Fruit fly (Drosophila melanogaster): ENCODE data around the gene B52.

The B52 gene

dm6 chr3R:13715012-13715673 is 54.0 kb downstream of the B52 start, which contains the start of gene kmr (continued):
- TF ChIP-seq CG14710 (tag; optimal IDR thresholded peaks at IDR 0.05) (no peak), Nf-YA (GFP tag; IDR thresholded peaks at IDR 0.05) (no peak), CG11695 (GFP tag; IDR thresholded peaks at IDR 0.05) (peak; percentile 33; the same call in 2 of the 3 replicates), stc (GFP tag; IDR thresholded peaks at IDR 0.05) (peak; percentile 60; the same call in 1 of the 2 replicates), CG30020 (tag; optimal IDR thresholded peaks at IDR 0.05) (no peak), CG4854 (GFP tag; optimal IDR thresholded peaks at IDR 0.05) (peak; percentile 36), NFAT (GFP tag; IDR thresholded peaks at IDR 0.05) (peak; percentile 8; the same call in 1 of the 2 replicates), CG32767 (GFP tag; IDR thresholded peaks at IDR 0.05) (no peak), CG31441 (GFP tag; IDR thresholded peaks at IDR 0.05) (peak; percentile 34; the same call in 1 of the 2 replicates), Sin3A (optimal IDR thresholded peaks at IDR 0.05) (no peak), Dp (GFP tag; optimal IDR thresholded peaks at IDR 0.05) (no peak), lbe (GFP tag; optimal IDR thresholded peaks at IDR 0.05) (no peak), pum (GFP tag; optimal IDR thresholded peaks at IDR 0.05) (no peak), CG17829 (tag; optimal IDR thresholded peaks at IDR 0.05) (peak; percentile 41), gsb-n (tag; optimal IDR thresholded peaks at IDR 0.05) (no peak), ttk (GFP tag; IDR thresholded peaks at IDR 0.05) (no peak), sob (GFP tag; IDR thresholded peaks at IDR 0.05) (peak; percentile 62; the same call in 1 of the 2 replicates), CG13287 (GFP tag; IDR thresholded peaks at IDR 0.05; ENCODE audit: partially characterized antibody) (peak; percentile 65; the same call in 1 of the 2 replicates), CG42726 (GFP tag; IDR thresholded peaks at IDR 0.05; ENCODE audit: partially characterized antibody) (peak; percentile 54; the same call in 1 of the 2 replicates), Scr (GFP tag; IDR thresholded peaks at IDR 0.05; ENCODE audit: partially characterized antibody) (peak; percentile 9; the same call in 1 of the 2 replicates), mld (GFP tag; IDR thresholded peaks at IDR 0.05; ENCODE audit: partially characterized antibody) (0 out of 3 replicates have a peak, but pooled peaks have one; percentile 24), CG18011 (GFP tag; optimal IDR thresholded peaks at IDR 0.05) (no peak), chinmo (GFP tag; IDR thresholded peaks at IDR 0.05; ENCODE audit: partially characterized antibody) (peak; percentile 98), CG12071 (GFP tag; optimal IDR thresholded peaks at IDR 0.05) (peak; percentile 64), Dbx (GFP tag; IDR thresholded peaks at IDR 0.05) (peak; percentile 75), ash1 (GFP tag; optimal IDR thresholded peaks at IDR 0.05) (no peak), CG9609 (GFP tag; optimal IDR thresholded peaks at IDR 0.05) (no peak), CG9817 (tag; optimal IDR thresholded peaks at IDR 0.05) (no peak), NfI (GFP tag; optimal IDR thresholded peaks at IDR 0.05) (peak; percentile 33), Meics (GFP tag; optimal IDR thresholded peaks at IDR 0.05) (peak; percentile 27), abd-A (tag; optimal IDR thresholded peaks at IDR 0.05) (peak; percentile 76), CG17385 (GFP tag; optimal IDR thresholded peaks at IDR 0.05) (peak; percentile 21), CG12391 (tag; optimal IDR thresholded peaks at IDR 0.05) (peak; percentile 15), dmrt99B (tag; optimal IDR thresholded peaks at IDR 0.05) (peak; percentile 39), CG10462 (GFP tag; optimal IDR thresholded peaks at IDR 0.05) (no peak), CG12236 (GFP tag; optimal IDR thresholded peaks at IDR 0.05) (peak; percentile 1), gem (tag; optimal IDR thresholded peaks at IDR 0.05) (no peak), Bgb (GFP tag; IDR thresholded peaks at IDR 0.05; ENCODE audit: partially characterized antibody) (peak; percentile 56; the same call in 1 of the 2 replicates), D19A (tag; optimal IDR thresholded peaks at IDR 0.05) (peak; percentile 14), CG12104 (GFP tag; optimal IDR thresholded peaks at IDR 0.05) (no peak), fd64A (GFP tag; optimal IDR thresholded peaks at IDR 0.05) (no peak), CG14667 (GFP tag; IDR thresholded peaks at IDR 0.05) (no peak), grn (GFP tag; optimal IDR thresholded peaks at IDR 0.05) (peak; percentile 13), emc (GFP tag; optimal IDR thresholded peaks at IDR 0.05) (no peak), Fer1 (GFP tag; optimal IDR thresholded peaks at IDR 0.05) (peak; percentile 77), nerfin-2 (GFP tag; IDR thresholded peaks at IDR 0.05; ENCODE audit: partially characterized antibody) (peak; percentile 14; the same call in 1 of the 2 replicates), CG33557 (GFP tag; optimal IDR thresholded peaks at IDR 0.05) (no peak), HLH4C (GFP tag; IDR thresholded peaks at IDR 0.05; ENCODE audit: partially characterized antibody) (0 out of 3 replicates have a peak, but pooled peaks have one; percentile 27)
